Worm (Caenorhabditis elegans) whole organism, L3 larva: Measurements from ENCODE around the gene F15A4.10.

Source experiments
- R02D3.7 ChIP-seq: fragments of 150-350 bp; optimal IDR thresholded peaks from 2 replicates; lab custom pipeline; 2014; ENCODE audit warnings: missing biosample characterization, missing genetic modification characterization
- aly-2 ChIP-seq: fragments of 150-350 bp; optimal IDR thresholded peaks from 2 replicates; lab custom pipeline; 2014; ENCODE audit warnings: missing biosample characterization, missing genetic modification characterization
- ama-1 ChIP-seq: fragments of 150-350 bp; optimal IDR thresholded peaks from 2 replicates; lab custom pipeline; 2018
- ceh-28 ChIP-seq: fragments of 150-350 bp; optimal IDR thresholded peaks from 2 replicates; lab custom pipeline; 2014; ENCODE audit warnings: missing biosample characterization, missing genetic modification reagents, missing genetic modification characterization
- ceh-82 ChIP-seq: fragments of 150-350 bp; optimal IDR thresholded peaks from 2 replicates; lab custom pipeline; 2014; ENCODE audit warnings: missing biosample characterization, missing genetic modification characterization
- ceh-9 ChIP-seq: sonication (generic microtip); optimal IDR thresholded peaks from 2 replicates; lab custom pipeline; 2018; ENCODE audit warnings: missing biosample characterization, missing genetic modification characterization
- daf-12 ChIP-seq: fragments of 150-350 bp; optimal IDR thresholded peaks from 2 replicates; lab custom pipeline; 2014; ENCODE audit warnings: missing biosample characterization, missing genetic modification reagents, missing genetic modification characterization
- egl-27 ChIP-seq: sonication (generic microtip); optimal IDR thresholded peaks from 4 replicates; lab custom pipeline; 2017; ENCODE audit warnings: missing biosample characterization, missing genetic modification reagents, missing genetic modification characterization
- egl-5 ChIP-seq: fragments of 150-350 bp; optimal IDR thresholded peaks from 2 replicates; lab custom pipeline; 2017; ENCODE audit warnings: missing biosample characterization, missing genetic modification reagents, missing genetic modification characterization, inconsistent platforms
- elt-1 ChIP-seq: fragments of 150-350 bp; optimal IDR thresholded peaks from 2 replicates; lab custom pipeline; 2014; ENCODE audit warnings: missing biosample characterization, missing genetic modification characterization
- elt-3 ChIP-seq, 3 experiments: fragments of 150-350 bp in 1 of 3; sonication (generic microtip) in 2 of 3; optimal IDR thresholded peaks; 2 replicates in 2 of 3; 4 replicates in 1 of 3; lab custom pipeline; 2014 to 2017; ENCODE audit warnings: missing biosample characterization in 3 of 3, missing genetic modification characterization in 3 of 3
- fkh-10 ChIP-seq: sonication (generic microtip); optimal IDR thresholded peaks from 2 replicates; lab custom pipeline; 2017; ENCODE audit warnings: missing biosample characterization, missing genetic modification reagents, missing genetic modification characterization
- fkh-2 ChIP-seq: fragments of 150-350 bp; optimal IDR thresholded peaks from 2 replicates; lab custom pipeline; 2014; ENCODE audit warnings: missing biosample characterization, missing genetic modification reagents, missing genetic modification characterization
- fos-1 ChIP-seq: fragments of 150-350 bp; optimal IDR thresholded peaks from 2 replicates; lab custom pipeline; 2014; ENCODE audit warnings: missing biosample characterization, missing genetic modification characterization
- hmg-11 ChIP-seq: sonication (generic microtip); optimal IDR thresholded peaks from 2 replicates; lab custom pipeline; 2016; ENCODE audit warnings: missing genetic modification characterization, missing compliant biosample characterization
- jun-1 ChIP-seq: fragments of 150-350 bp; optimal IDR thresholded peaks from 2 replicates; lab custom pipeline; 2014; ENCODE audit warnings: missing biosample characterization, missing genetic modification reagents, missing genetic modification characterization
- lin-15B ChIP-seq: fragments of 150-350 bp; optimal IDR thresholded peaks from 2 replicates; lab custom pipeline; 2014; ENCODE audit warnings: missing biosample characterization, missing genetic modification characterization
- lin-39 ChIP-seq: fragments of 150-350 bp; optimal IDR thresholded peaks from 2 replicates; lab custom pipeline; 2018; ENCODE audit warnings: missing biosample characterization, missing genetic modification reagents, missing genetic modification characterization
- mdl-1 ChIP-seq: fragments of 150-350 bp; optimal IDR thresholded peaks from 2 replicates; lab custom pipeline; 2014; ENCODE audit warnings: missing biosample characterization, missing genetic modification characterization
- nfya-1 ChIP-seq: sonication (generic microtip); optimal IDR thresholded peaks from 2 replicates; lab custom pipeline; 2017; ENCODE audit warnings: missing genetic modification characterization, mild to moderate bottlenecking, missing compliant biosample characterization, antibody characterized with exemption, moderate library complexity; ENCODE audit not compliant: insufficient read depth
- nhr-11 ChIP-seq: fragments of 150-350 bp; optimal IDR thresholded peaks from 2 replicates; lab custom pipeline; 2014; ENCODE audit warnings: missing biosample characterization, missing genetic modification characterization
- nhr-12 ChIP-seq: fragments of 150-350 bp; optimal IDR thresholded peaks from 2 replicates; lab custom pipeline; 2014; ENCODE audit warnings: missing biosample characterization, missing genetic modification characterization
- nhr-23 ChIP-seq: fragments of 150-350 bp; optimal IDR thresholded peaks from 2 replicates; lab custom pipeline; 2014; ENCODE audit warnings: missing biosample characterization, missing genetic modification reagents, missing genetic modification characterization
- nhr-237 ChIP-seq: fragments of 150-350 bp; optimal IDR thresholded peaks from 2 replicates; lab custom pipeline; 2014; ENCODE audit warnings: missing biosample characterization, missing genetic modification characterization
- nhr-25 ChIP-seq: sonication (generic microtip); optimal IDR thresholded peaks from 2 replicates; lab custom pipeline; 2017; ENCODE audit warnings: missing biosample characterization, missing genetic modification characterization
- nhr-28 ChIP-seq: fragments of 150-350 bp; optimal IDR thresholded peaks from 2 replicates; lab custom pipeline; 2014; ENCODE audit warnings: missing biosample characterization, missing genetic modification characterization
- nhr-43 ChIP-seq: sonication (generic microtip); optimal IDR thresholded peaks from 2 replicates; lab custom pipeline; 2016; ENCODE audit warnings: mild to moderate bottlenecking, missing genetic modification characterization, missing compliant biosample characterization; ENCODE audit not compliant: poor library complexity, severe bottlenecking
- nhr-76 ChIP-seq: fragments of 150-350 bp; sonication (generic microtip); optimal IDR thresholded peaks from 5 replicates; lab custom pipeline; 2014; ENCODE audit warnings: missing biosample characterization, missing genetic modification characterization
- nhr-77 ChIP-seq: fragments of 150-350 bp; optimal IDR thresholded peaks from 2 replicates; lab custom pipeline; 2014; ENCODE audit warnings: missing biosample characterization, missing genetic modification characterization
- pha-4 ChIP-seq: fragments of 150-350 bp; optimal IDR thresholded peaks from 2 replicates; lab custom pipeline; 2014; ENCODE audit warnings: missing biosample characterization, missing genetic modification reagents, missing genetic modification characterization
- pqm-1 ChIP-seq: fragments of 150-350 bp; optimal IDR thresholded peaks from 2 replicates; lab custom pipeline; 2017; ENCODE audit warnings: missing biosample characterization, missing genetic modification characterization, inconsistent platforms
- sea-2 ChIP-seq: fragments of 150-350 bp; sonication (generic microtip); optimal IDR thresholded peaks from 4 replicates; lab custom pipeline; 2014; ENCODE audit warnings: missing biosample characterization, missing genetic modification reagents, missing genetic modification characterization
- skn-1 ChIP-seq: fragments of 150-350 bp; optimal IDR thresholded peaks from 2 replicates; lab custom pipeline; 2014; ENCODE audit warnings: missing biosample characterization, missing genetic modification characterization
- snpc-4 ChIP-seq: fragments of 150-350 bp; optimal IDR thresholded peaks from 2 replicates; lab custom pipeline; 2014; ENCODE audit warnings: missing biosample characterization, missing genetic modification characterization
- tbx-2 ChIP-seq: sonication (generic microtip); optimal IDR thresholded peaks from 2 replicates; lab custom pipeline; 2016; ENCODE audit warnings: mild to moderate bottlenecking, missing genetic modification characterization, missing compliant biosample characterization
- unc-39 ChIP-seq: sonication (generic microtip); optimal IDR thresholded peaks from 4 replicates; lab custom pipeline; 2017; ENCODE audit warnings: missing biosample characterization, missing genetic modification characterization
- unc-62 ChIP-seq: fragments of 150-350 bp; sonication (generic microtip); optimal IDR thresholded peaks from 4 replicates; lab custom pipeline; 2014; ENCODE audit warnings: missing biosample characterization, missing genetic modification reagents, missing genetic modification characterization
- zag-1 ChIP-seq: fragments of 150-350 bp; optimal IDR thresholded peaks from 2 replicates; lab custom pipeline; 2014; ENCODE audit warnings: missing biosample characterization, missing genetic modification characterization
- ztf-11 ChIP-seq: fragments of 150-350 bp; optimal IDR thresholded peaks from 2 replicates; lab custom pipeline; 2014; ENCODE audit warnings: missing biosample characterization, missing genetic modification characterization
- ztf-4 ChIP-seq: fragments of 150-350 bp; optimal IDR thresholded peaks from 2 replicates; lab custom pipeline; 2014; ENCODE audit warnings: missing biosample characterization, missing genetic modification characterization

Gene F15A4.10

ce11 chrII:12459422-12459821 is 25.5 kb downstream of the F15A4.10 start, which contains the start of gene tag-281:
Gene tag-281 (plus strand): TSS chrII:12459761.
- TF ChIP-seq lin-39 (tag; lab: Kevin White, UChicago) (peak; percentile 49), ceh-9 (tag; lab: Kevin White, UChicago) (no peak), unc-62 (GFP tag; lab: Kevin White, UChicago) (no peak), tbx-2 (tag; lab: Kevin White, UChicago) (peak; percentile 6), ceh-82 (tag; lab: Kevin White, UChicago) (peak; percentile 44), nfya-1 (tag; lab: Kevin White, UChicago) (peak; percentile 90), egl-5 (tag; lab: Kevin White, UChicago) (peak; percentile 52), nhr-43 (no peak), elt-3 (tag; optimal IDR thresholded peaks at IDR 0.05; lab: Kevin White, UChicago) (no peak), ztf-4 (tag; lab: Kevin White, UChicago) (no peak), sea-2 (GFP tag; lab: Kevin White, UChicago) (no peak), pqm-1 (tag; lab: Kevin White, UChicago) (peak; percentile 53), pha-4 (tag; lab: Kevin White, UChicago) (peak; percentile 87), R02D3.7 (tag; lab: Kevin White, UChicago) (peak; percentile 72), nhr-12 (no peak), nhr-11 (no peak), nhr-25 (tag; lab: Kevin White, UChicago) (no peak), daf-12 (tag; lab: Kevin White, UChicago) (no peak), ama-1 (lab: Kevin White, UChicago) (no peak), nhr-28 (tag; lab: Kevin White, UChicago) (no peak), mdl-1 (no peak), nhr-23 (tag; lab: Kevin White, UChicago) (peak; percentile 91), zag-1 (tag; lab: Kevin White, UChicago) (no peak), ztf-11 (tag; lab: Kevin White, UChicago) (no peak), unc-39 (tag; lab: Kevin White, UChicago) (no peak), egl-27 (tag; lab: Kevin White, UChicago) (no peak), skn-1 (tag; lab: Kevin White, UChicago) (peak; percentile 52), nhr-237 (no peak), aly-2 (tag; lab: Kevin White, UChicago) (no peak), fkh-10 (GFP tag; lab: Kevin White, UChicago) (peak; percentile 33), fos-1 (no peak), lin-15B (tag; lab: Kevin White, UChicago) (peak; percentile 92), snpc-4 (tag; lab: Kevin White, UChicago) (peak; percentile 69), ceh-28 (tag; lab: Kevin White, UChicago) (peak; percentile 52), nhr-76 (no peak), jun-1 (tag; lab: Kevin White, UChicago) (peak; percentile 52), hmg-11 (peak; percentile 22)

DNA sequence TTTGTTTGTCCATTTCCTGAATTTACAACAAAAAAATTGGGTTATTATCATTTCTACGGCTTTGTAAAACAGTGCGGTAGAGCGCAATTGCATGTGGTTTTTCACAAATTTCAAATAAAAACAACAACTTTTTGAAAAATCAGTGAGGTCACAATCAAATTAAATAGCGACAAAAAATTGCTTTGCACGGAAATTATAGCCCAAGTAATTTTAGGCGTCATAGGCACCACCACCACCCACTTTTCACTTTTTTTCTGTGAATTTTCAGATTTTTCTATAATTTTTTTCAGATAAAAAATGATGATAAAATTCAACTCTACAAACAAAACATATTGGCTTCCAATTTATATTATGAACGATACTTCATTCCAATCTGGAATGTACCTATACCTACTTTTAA is 27.7 kb downstream of the F15A4.10 start, which contains the start of gene sre-38:
sre-38 (plus strand) TSS at position 301 of the 400 bp plus-strand sequence.
- TF ChIP-seq egl-27 (tag; lab: Kevin White, UChicago) = no peak
- no peak for TF ChIP-seq nhr-12
- no peak for TF ChIP-seq nfya-1 (tag; lab: Kevin White, UChicago)
- no peak for TF ChIP-seq nhr-28 (tag; lab: Kevin White, UChicago)
- no peak for TF ChIP-seq fkh-2
- no peak for TF ChIP-seq elt-3 (tag; optimal IDR thresholded peaks at IDR 0.05; lab: Kevin White, UChicago)
- TF ChIP-seq snpc-4 (tag; lab: Kevin White, UChicago) = no peak
- TF ChIP-seq hmg-11 = no peak
- no peak for TF ChIP-seq R02D3.7 (tag; lab: Kevin White, UChicago)
- no peak for TF ChIP-seq unc-62 (GFP tag; lab: Kevin White, UChicago)
- TF ChIP-seq nhr-43 = no peak
- no peak for TF ChIP-seq aly-2 (tag; lab: Kevin White, UChicago)
- no peak for TF ChIP-seq ztf-11 (tag; lab: Kevin White, UChicago)
- no peak for TF ChIP-seq mdl-1
- TF ChIP-seq daf-12 (tag; lab: Kevin White, UChicago) = no peak
- no peak for TF ChIP-seq nhr-237
- no peak for TF ChIP-seq ceh-9 (tag; lab: Kevin White, UChicago)
- TF ChIP-seq ama-1 (lab: Kevin White, UChicago) = no peak
- TF ChIP-seq pha-4 (tag; lab: Kevin White, UChicago) = no peak
- TF ChIP-seq skn-1 (tag; lab: Kevin White, UChicago) = no peak
- TF ChIP-seq, all 47 proteins: peak for 0

DNA sequence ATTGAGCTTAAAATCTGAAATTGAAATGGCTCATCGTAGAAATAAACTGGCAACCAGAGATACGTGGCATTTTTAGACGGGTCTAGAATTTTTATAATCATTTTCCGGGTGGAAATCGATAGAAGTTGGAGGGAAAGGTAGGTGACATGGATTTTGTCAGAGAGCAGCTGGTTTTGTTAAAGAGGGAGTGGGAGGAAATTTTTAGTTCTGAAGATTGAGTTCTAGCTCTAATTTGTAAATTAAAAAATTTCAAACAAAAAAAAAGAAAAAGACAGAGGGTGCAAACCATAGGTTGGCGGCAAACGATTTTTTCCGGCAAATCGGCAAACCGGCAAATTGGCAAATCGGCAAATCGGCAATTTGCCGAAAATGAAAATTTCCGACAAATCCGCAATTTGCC is 28.3 kb downstream of the F15A4.10 start, which contains the start of gene sre-32:
sre-32 (minus strand) TSS at position 101 of the 400 bp plus-strand sequence.
- no peak for TF ChIP-seq egl-27 (tag; lab: Kevin White, UChicago)
- TF ChIP-seq tbx-2 (tag; lab: Kevin White, UChicago) = no peak
- TF ChIP-seq elt-1 (tag; lab: Kevin White, UChicago) = no peak
- no peak for TF ChIP-seq nhr-28 (tag; lab: Kevin White, UChicago)
- no peak for TF ChIP-seq nhr-43
- TF ChIP-seq nhr-77 (tag; lab: Kevin White, UChicago) = no peak
- TF ChIP-seq ama-1 (lab: Kevin White, UChicago) = no peak
- no peak for TF ChIP-seq fkh-10 (GFP tag; lab: Kevin White, UChicago)
- TF ChIP-seq daf-12 (tag; lab: Kevin White, UChicago) = no peak
- no peak for TF ChIP-seq sea-2 (GFP tag; lab: Kevin White, UChicago)
- TF ChIP-seq pqm-1 (tag; lab: Kevin White, UChicago) = no peak
- TF ChIP-seq nhr-76 = no peak
